Worm (Caenorhabditis elegans) whole organism, L3 larva: ENCODE results near the gene F53A9.7.

Experiments used
- R02D3.7 ChIP-seq: fragments of 150-350 bp; optimal IDR thresholded peaks from 2 replicates; lab custom pipeline; 2014; ENCODE audit warnings: missing biosample characterization, missing genetic modification characterization
- aly-2 ChIP-seq: fragments of 150-350 bp; optimal IDR thresholded peaks from 2 replicates; lab custom pipeline; 2014; ENCODE audit warnings: missing biosample characterization, missing genetic modification characterization
- ama-1 ChIP-seq: fragments of 150-350 bp; optimal IDR thresholded peaks from 2 replicates; lab custom pipeline; 2018
- ceh-16 ChIP-seq: sonication (generic microtip); optimal IDR thresholded peaks from 2 replicates; lab custom pipeline; 2017; ENCODE audit warnings: missing biosample characterization, missing genetic modification characterization
- ceh-28 ChIP-seq: fragments of 150-350 bp; optimal IDR thresholded peaks from 2 replicates; lab custom pipeline; 2014; ENCODE audit warnings: missing biosample characterization, missing genetic modification reagents, missing genetic modification characterization
- ceh-82 ChIP-seq: fragments of 150-350 bp; optimal IDR thresholded peaks from 2 replicates; lab custom pipeline; 2014; ENCODE audit warnings: missing biosample characterization, missing genetic modification characterization
- ceh-9 ChIP-seq: sonication (generic microtip); optimal IDR thresholded peaks from 2 replicates; lab custom pipeline; 2018; ENCODE audit warnings: missing biosample characterization, missing genetic modification characterization
- daf-12 ChIP-seq: fragments of 150-350 bp; optimal IDR thresholded peaks from 2 replicates; lab custom pipeline; 2014; ENCODE audit warnings: missing biosample characterization, missing genetic modification reagents, missing genetic modification characterization
- egl-27 ChIP-seq: sonication (generic microtip); optimal IDR thresholded peaks from 4 replicates; lab custom pipeline; 2017; ENCODE audit warnings: missing biosample characterization, missing genetic modification reagents, missing genetic modification characterization
- egl-5 ChIP-seq: fragments of 150-350 bp; optimal IDR thresholded peaks from 2 replicates; lab custom pipeline; 2017; ENCODE audit warnings: missing biosample characterization, missing genetic modification reagents, missing genetic modification characterization, inconsistent platforms
- elt-1 ChIP-seq: fragments of 150-350 bp; optimal IDR thresholded peaks from 2 replicates; lab custom pipeline; 2014; ENCODE audit warnings: missing biosample characterization, missing genetic modification characterization
- elt-2 ChIP-seq: sonication (generic microtip); optimal IDR thresholded peaks from 2 replicates; lab custom pipeline; 2016; ENCODE audit warnings: missing genetic modification reagents, mild to moderate bottlenecking, missing genetic modification characterization, missing compliant biosample characterization
- fos-1 ChIP-seq: fragments of 150-350 bp; optimal IDR thresholded peaks from 2 replicates; lab custom pipeline; 2014; ENCODE audit warnings: missing biosample characterization, missing genetic modification characterization
- jun-1 ChIP-seq: fragments of 150-350 bp; optimal IDR thresholded peaks from 2 replicates; lab custom pipeline; 2014; ENCODE audit warnings: missing biosample characterization, missing genetic modification reagents, missing genetic modification characterization
- lin-39 ChIP-seq: fragments of 150-350 bp; optimal IDR thresholded peaks from 2 replicates; lab custom pipeline; 2018; ENCODE audit warnings: missing biosample characterization, missing genetic modification reagents, missing genetic modification characterization
- lsy-12 ChIP-seq: sonication (generic microtip); optimal IDR thresholded peaks from 2 replicates; lab custom pipeline; 2016; ENCODE audit warnings: mild to moderate bottlenecking, missing genetic modification characterization, missing compliant biosample characterization
- mml-1 ChIP-seq: fragments of 150-350 bp; sonication (generic microtip); optimal IDR thresholded peaks from 3 replicates; lab custom pipeline; 2014; ENCODE audit warnings: missing biosample characterization, missing genetic modification characterization
- nfya-1 ChIP-seq: sonication (generic microtip); optimal IDR thresholded peaks from 2 replicates; lab custom pipeline; 2017; ENCODE audit warnings: missing genetic modification characterization, mild to moderate bottlenecking, missing compliant biosample characterization, antibody characterized with exemption, moderate library complexity; ENCODE audit not compliant: insufficient read depth
- nhr-11 ChIP-seq: fragments of 150-350 bp; optimal IDR thresholded peaks from 2 replicates; lab custom pipeline; 2014; ENCODE audit warnings: missing biosample characterization, missing genetic modification characterization
- nhr-237 ChIP-seq: fragments of 150-350 bp; optimal IDR thresholded peaks from 2 replicates; lab custom pipeline; 2014; ENCODE audit warnings: missing biosample characterization, missing genetic modification characterization
- nhr-25 ChIP-seq: sonication (generic microtip); optimal IDR thresholded peaks from 2 replicates; lab custom pipeline; 2017; ENCODE audit warnings: missing biosample characterization, missing genetic modification characterization
- nhr-28 ChIP-seq: fragments of 150-350 bp; optimal IDR thresholded peaks from 2 replicates; lab custom pipeline; 2014; ENCODE audit warnings: missing biosample characterization, missing genetic modification characterization
- nhr-43 ChIP-seq: sonication (generic microtip); optimal IDR thresholded peaks from 2 replicates; lab custom pipeline; 2016; ENCODE audit warnings: mild to moderate bottlenecking, missing genetic modification characterization, missing compliant biosample characterization; ENCODE audit not compliant: poor library complexity, severe bottlenecking
- nhr-67 ChIP-seq: fragments of 150-350 bp; optimal IDR thresholded peaks from 2 replicates; lab custom pipeline; 2014; ENCODE audit warnings: missing biosample characterization, missing genetic modification characterization
- pqm-1 ChIP-seq: fragments of 150-350 bp; optimal IDR thresholded peaks from 2 replicates; lab custom pipeline; 2017; ENCODE audit warnings: missing biosample characterization, missing genetic modification characterization, inconsistent platforms
- sea-2 ChIP-seq: fragments of 150-350 bp; sonication (generic microtip); optimal IDR thresholded peaks from 4 replicates; lab custom pipeline; 2014; ENCODE audit warnings: missing biosample characterization, missing genetic modification reagents, missing genetic modification characterization
- skn-1 ChIP-seq: fragments of 150-350 bp; optimal IDR thresholded peaks from 2 replicates; lab custom pipeline; 2014; ENCODE audit warnings: missing biosample characterization, missing genetic modification characterization
- tbx-2 ChIP-seq: sonication (generic microtip); optimal IDR thresholded peaks from 2 replicates; lab custom pipeline; 2016; ENCODE audit warnings: mild to moderate bottlenecking, missing genetic modification characterization, missing compliant biosample characterization
- unc-62 ChIP-seq: fragments of 150-350 bp; sonication (generic microtip); optimal IDR thresholded peaks from 4 replicates; lab custom pipeline; 2014; ENCODE audit warnings: missing biosample characterization, missing genetic modification reagents, missing genetic modification characterization
- zag-1 ChIP-seq: fragments of 150-350 bp; optimal IDR thresholded peaks from 2 replicates; lab custom pipeline; 2014; ENCODE audit warnings: missing biosample characterization, missing genetic modification characterization
- ztf-11 ChIP-seq: fragments of 150-350 bp; optimal IDR thresholded peaks from 2 replicates; lab custom pipeline; 2014; ENCODE audit warnings: missing biosample characterization, missing genetic modification characterization
- ztf-4 ChIP-seq: fragments of 150-350 bp; optimal IDR thresholded peaks from 2 replicates; lab custom pipeline; 2014; ENCODE audit warnings: missing biosample characterization, missing genetic modification characterization

Gene F53A9.7

ce11 chrX:8744192-8744985 is 27.7 kb upstream of the F53A9.7 start:
- TF ChIP-seq R02D3.7 (no peak), elt-1 (tag; lab: Kevin White, UChicago) (no peak), daf-12 (no peak), nhr-25 (no peak), skn-1 (tag; lab: Kevin White, UChicago) (no peak), nfya-1 (tag; lab: Kevin White, UChicago) (no peak), unc-62 (GFP tag; lab: Kevin White, UChicago) (no peak), egl-5 (tag; lab: Kevin White, UChicago) (no peak), sea-2 (GFP tag; lab: Kevin White, UChicago) (no peak), fos-1 (tag; lab: Kevin White, UChicago) (no peak), ceh-82 (tag; lab: Kevin White, UChicago) (no peak), ztf-4 (tag; lab: Kevin White, UChicago) (no peak), jun-1 (tag; lab: Kevin White, UChicago) (no peak), nhr-11 (no peak), nhr-28 (tag; lab: Kevin White, UChicago) (no peak), ceh-9 (tag; lab: Kevin White, UChicago) (no peak), nhr-237 (tag; lab: Kevin White, UChicago) (no peak), egl-27 (no peak), ztf-11 (tag; lab: Kevin White, UChicago) (no peak), aly-2 (tag; lab: Kevin White, UChicago) (no peak)

- no peak for TF ChIP-seq lin-39 (tag; lab: Kevin White, UChicago)
- TF ChIP-seq elt-1 (tag; lab: Kevin White, UChicago): no peak
- no peak for TF ChIP-seq nhr-43
- TF ChIP-seq elt-2 (tag; lab: Kevin White, UChicago): no peak
- no peak for TF ChIP-seq lsy-12 (tag; lab: Kevin White, UChicago)
- TF ChIP-seq unc-62 (GFP tag; lab: Kevin White, UChicago): no peak
- TF ChIP-seq daf-12: no peak
- TF ChIP-seq fos-1 (tag; lab: Kevin White, UChicago): no peak
- no peak for TF ChIP-seq jun-1 (tag; lab: Kevin White, UChicago)
- no peak for TF ChIP-seq nhr-25
- TF ChIP-seq aly-2 (tag; lab: Kevin White, UChicago): no peak
- no peak for TF ChIP-seq ama-1
- no peak for TF ChIP-seq ceh-9 (tag; lab: Kevin White, UChicago)
- TF ChIP-seq zag-1 (tag; lab: Kevin White, UChicago): no peak
- no peak for TF ChIP-seq ceh-16 (tag; lab: Kevin White, UChicago)
- no peak for TF ChIP-seq ceh-28
Measured at ce11 chrX:8742896-8743295, 26.2 kb upstream of the F53A9.7 start, which contains the start of gene M02D8.7. M02D8.7 (minus strand) TSS chrX:8742996.

ce11 chrX:8741629-8742170 is 25.0 kb upstream of the F53A9.7 start:
- TF ChIP-seq pqm-1 (no peak), elt-2 (tag; lab: Kevin White, UChicago) (no peak), mml-1 (tag; lab: Kevin White, UChicago) (no peak), nhr-67 (tag; lab: Kevin White, UChicago) (no peak), fos-1 (tag; lab: Kevin White, UChicago) (no peak), ceh-16 (tag; lab: Kevin White, UChicago) (no peak), tbx-2 (tag; lab: Kevin White, UChicago) (no peak), R02D3.7 (no peak)
- TF ChIP-seq, all 47 proteins: peak for 0

- TF ChIP-seq ceh-9 (tag; lab: Kevin White, UChicago): no peak
- no peak for TF ChIP-seq nhr-28 (tag; lab: Kevin White, UChicago)
- TF ChIP-seq ceh-16 (tag; lab: Kevin White, UChicago): no peak
- no peak for TF ChIP-seq nhr-67 (tag; lab: Kevin White, UChicago)
- no peak for TF ChIP-seq nhr-25
- TF ChIP-seq mml-1 (tag; lab: Kevin White, UChicago): no peak
- TF ChIP-seq skn-1 (tag; lab: Kevin White, UChicago): no peak
- TF ChIP-seq R02D3.7: no peak
- TF ChIP-seq ztf-11 (tag; lab: Kevin White, UChicago): no peak
- no peak for TF ChIP-seq ama-1
- no peak for TF ChIP-seq zag-1 (tag; lab: Kevin White, UChicago)
- no peak for TF ChIP-seq pqm-1
- TF ChIP-seq lin-39 (tag; lab: Kevin White, UChicago): no peak
- TF ChIP-seq unc-62 (GFP tag; lab: Kevin White, UChicago): no peak
Measured at ce11 chrX:8739373-8739772, 22.7 kb upstream of the F53A9.7 start, which contains the start of gene M02D8.2. M02D8.2 (plus strand) TSS chrX:8739673.
